Worm (Caenorhabditis elegans): Measurements from ENCODE around the gene K02E7.7.

ce11 chrII:1102209-1102608 is 47.4 kb downstream of the K02E7.7 start:
- TF ChIP-seq W03F9.2 (tag; optimal IDR thresholded peaks at IDR 0.05) (no peak), him-1 (tag; optimal IDR thresholded peaks at IDR 0.05) (no peak), dao-5 (tag; optimal IDR thresholded peaks at IDR 0.05) (no peak)
